Worm (Caenorhabditis elegans) whole organism, L3 larva: ENCODE measurements around the gene srx-21.
A peak's percentile ranks its signal among the peaks of the same experiment; 100 is the strongest.

Source experiments
- R02D3.7 ChIP-seq: fragments of 150-350 bp; optimal IDR thresholded peaks from 2 replicates; lab custom pipeline; 2014; ENCODE audit warnings: missing biosample characterization, missing genetic modification characterization
- ZK546.5 ChIP-seq: sonication (generic microtip); optimal IDR thresholded peaks from 2 replicates; lab custom pipeline; 2017; ENCODE audit warnings: missing biosample characterization, missing genetic modification characterization
- aly-2 ChIP-seq: fragments of 150-350 bp; optimal IDR thresholded peaks from 2 replicates; lab custom pipeline; 2014; ENCODE audit warnings: missing biosample characterization, missing genetic modification characterization
- ama-1 ChIP-seq: fragments of 150-350 bp; optimal IDR thresholded peaks from 2 replicates; lab custom pipeline; 2018
- ceh-16 ChIP-seq: sonication (generic microtip); optimal IDR thresholded peaks from 2 replicates; lab custom pipeline; 2017; ENCODE audit warnings: missing biosample characterization, missing genetic modification characterization
- ceh-28 ChIP-seq: fragments of 150-350 bp; optimal IDR thresholded peaks from 2 replicates; lab custom pipeline; 2014; ENCODE audit warnings: missing biosample characterization, missing genetic modification reagents, missing genetic modification characterization
- ceh-82 ChIP-seq: fragments of 150-350 bp; optimal IDR thresholded peaks from 2 replicates; lab custom pipeline; 2014; ENCODE audit warnings: missing biosample characterization, missing genetic modification characterization
- ceh-9 ChIP-seq: sonication (generic microtip); optimal IDR thresholded peaks from 2 replicates; lab custom pipeline; 2018; ENCODE audit warnings: missing biosample characterization, missing genetic modification characterization
- daf-12 ChIP-seq: fragments of 150-350 bp; optimal IDR thresholded peaks from 2 replicates; lab custom pipeline; 2014; ENCODE audit warnings: missing biosample characterization, missing genetic modification reagents, missing genetic modification characterization
- egl-27 ChIP-seq: sonication (generic microtip); optimal IDR thresholded peaks from 4 replicates; lab custom pipeline; 2017; ENCODE audit warnings: missing biosample characterization, missing genetic modification reagents, missing genetic modification characterization
- egl-5 ChIP-seq: fragments of 150-350 bp; optimal IDR thresholded peaks from 2 replicates; lab custom pipeline; 2017; ENCODE audit warnings: missing biosample characterization, missing genetic modification reagents, missing genetic modification characterization, inconsistent platforms
- elt-1 ChIP-seq: fragments of 150-350 bp; optimal IDR thresholded peaks from 2 replicates; lab custom pipeline; 2014; ENCODE audit warnings: missing biosample characterization, missing genetic modification characterization
- elt-2 ChIP-seq: sonication (generic microtip); optimal IDR thresholded peaks from 2 replicates; lab custom pipeline; 2016; ENCODE audit warnings: missing genetic modification reagents, mild to moderate bottlenecking, missing genetic modification characterization, missing compliant biosample characterization
- elt-3 ChIP-seq, 3 experiments: fragments of 150-350 bp in 1 of 3; sonication (generic microtip) in 2 of 3; optimal IDR thresholded peaks; 2 replicates in 2 of 3; 4 replicates in 1 of 3; lab custom pipeline; 2014 to 2017; ENCODE audit warnings: missing biosample characterization in 3 of 3, missing genetic modification characterization in 3 of 3
- eor-1 ChIP-seq, 2 experiments: fragments of 150-350 bp; optimal IDR thresholded peaks; 2 replicates each; lab custom pipeline; 2014 to 2018; ENCODE audit warnings: missing biosample characterization in 2 of 2, missing genetic modification characterization in 2 of 2
- fkh-10 ChIP-seq: sonication (generic microtip); optimal IDR thresholded peaks from 2 replicates; lab custom pipeline; 2017; ENCODE audit warnings: missing biosample characterization, missing genetic modification reagents, missing genetic modification characterization
- fkh-2 ChIP-seq: fragments of 150-350 bp; optimal IDR thresholded peaks from 2 replicates; lab custom pipeline; 2014; ENCODE audit warnings: missing biosample characterization, missing genetic modification reagents, missing genetic modification characterization
- fos-1 ChIP-seq: fragments of 150-350 bp; optimal IDR thresholded peaks from 2 replicates; lab custom pipeline; 2014; ENCODE audit warnings: missing biosample characterization, missing genetic modification characterization
- hmg-11 ChIP-seq: sonication (generic microtip); optimal IDR thresholded peaks from 2 replicates; lab custom pipeline; 2016; ENCODE audit warnings: missing genetic modification characterization, missing compliant biosample characterization
- jun-1 ChIP-seq: fragments of 150-350 bp; optimal IDR thresholded peaks from 2 replicates; lab custom pipeline; 2014; ENCODE audit warnings: missing biosample characterization, missing genetic modification reagents, missing genetic modification characterization
- lin-15B ChIP-seq: fragments of 150-350 bp; optimal IDR thresholded peaks from 2 replicates; lab custom pipeline; 2014; ENCODE audit warnings: missing biosample characterization, missing genetic modification characterization
- lin-39 ChIP-seq: fragments of 150-350 bp; optimal IDR thresholded peaks from 2 replicates; lab custom pipeline; 2018; ENCODE audit warnings: missing biosample characterization, missing genetic modification reagents, missing genetic modification characterization
- lsy-12 ChIP-seq: sonication (generic microtip); optimal IDR thresholded peaks from 2 replicates; lab custom pipeline; 2016; ENCODE audit warnings: mild to moderate bottlenecking, missing genetic modification characterization, missing compliant biosample characterization
- mdl-1 ChIP-seq: fragments of 150-350 bp; optimal IDR thresholded peaks from 2 replicates; lab custom pipeline; 2014; ENCODE audit warnings: missing biosample characterization, missing genetic modification characterization
- mml-1 ChIP-seq: fragments of 150-350 bp; sonication (generic microtip); optimal IDR thresholded peaks from 3 replicates; lab custom pipeline; 2014; ENCODE audit warnings: missing biosample characterization, missing genetic modification characterization
- nfya-1 ChIP-seq: sonication (generic microtip); optimal IDR thresholded peaks from 2 replicates; lab custom pipeline; 2017; ENCODE audit warnings: missing genetic modification characterization, mild to moderate bottlenecking, missing compliant biosample characterization, antibody characterized with exemption, moderate library complexity; ENCODE audit not compliant: insufficient read depth
- nhr-11 ChIP-seq: fragments of 150-350 bp; optimal IDR thresholded peaks from 2 replicates; lab custom pipeline; 2014; ENCODE audit warnings: missing biosample characterization, missing genetic modification characterization
- nhr-12 ChIP-seq: fragments of 150-350 bp; optimal IDR thresholded peaks from 2 replicates; lab custom pipeline; 2014; ENCODE audit warnings: missing biosample characterization, missing genetic modification characterization
- nhr-23 ChIP-seq: fragments of 150-350 bp; optimal IDR thresholded peaks from 2 replicates; lab custom pipeline; 2014; ENCODE audit warnings: missing biosample characterization, missing genetic modification reagents, missing genetic modification characterization
- nhr-237 ChIP-seq: fragments of 150-350 bp; optimal IDR thresholded peaks from 2 replicates; lab custom pipeline; 2014; ENCODE audit warnings: missing biosample characterization, missing genetic modification characterization
- nhr-25 ChIP-seq: sonication (generic microtip); optimal IDR thresholded peaks from 2 replicates; lab custom pipeline; 2017; ENCODE audit warnings: missing biosample characterization, missing genetic modification characterization
- nhr-28 ChIP-seq: fragments of 150-350 bp; optimal IDR thresholded peaks from 2 replicates; lab custom pipeline; 2014; ENCODE audit warnings: missing biosample characterization, missing genetic modification characterization
- nhr-43 ChIP-seq: sonication (generic microtip); optimal IDR thresholded peaks from 2 replicates; lab custom pipeline; 2016; ENCODE audit warnings: mild to moderate bottlenecking, missing genetic modification characterization, missing compliant biosample characterization; ENCODE audit not compliant: poor library complexity, severe bottlenecking
- nhr-67 ChIP-seq: fragments of 150-350 bp; optimal IDR thresholded peaks from 2 replicates; lab custom pipeline; 2014; ENCODE audit warnings: missing biosample characterization, missing genetic modification characterization
- nhr-76 ChIP-seq: fragments of 150-350 bp; sonication (generic microtip); optimal IDR thresholded peaks from 5 replicates; lab custom pipeline; 2014; ENCODE audit warnings: missing biosample characterization, missing genetic modification characterization
- nhr-77 ChIP-seq: fragments of 150-350 bp; optimal IDR thresholded peaks from 2 replicates; lab custom pipeline; 2014; ENCODE audit warnings: missing biosample characterization, missing genetic modification characterization
- pha-4 ChIP-seq: fragments of 150-350 bp; optimal IDR thresholded peaks from 2 replicates; lab custom pipeline; 2014; ENCODE audit warnings: missing biosample characterization, missing genetic modification reagents, missing genetic modification characterization
- pqm-1 ChIP-seq: fragments of 150-350 bp; optimal IDR thresholded peaks from 2 replicates; lab custom pipeline; 2017; ENCODE audit warnings: missing biosample characterization, missing genetic modification characterization, inconsistent platforms
- sea-2 ChIP-seq: fragments of 150-350 bp; sonication (generic microtip); optimal IDR thresholded peaks from 4 replicates; lab custom pipeline; 2014; ENCODE audit warnings: missing biosample characterization, missing genetic modification reagents, missing genetic modification characterization
- skn-1 ChIP-seq: fragments of 150-350 bp; optimal IDR thresholded peaks from 2 replicates; lab custom pipeline; 2014; ENCODE audit warnings: missing biosample characterization, missing genetic modification characterization
- snpc-4 ChIP-seq: fragments of 150-350 bp; optimal IDR thresholded peaks from 2 replicates; lab custom pipeline; 2014; ENCODE audit warnings: missing biosample characterization, missing genetic modification characterization
- tbx-2 ChIP-seq: sonication (generic microtip); optimal IDR thresholded peaks from 2 replicates; lab custom pipeline; 2016; ENCODE audit warnings: mild to moderate bottlenecking, missing genetic modification characterization, missing compliant biosample characterization
- unc-39 ChIP-seq: sonication (generic microtip); optimal IDR thresholded peaks from 4 replicates; lab custom pipeline; 2017; ENCODE audit warnings: missing biosample characterization, missing genetic modification characterization
- unc-62 ChIP-seq: fragments of 150-350 bp; sonication (generic microtip); optimal IDR thresholded peaks from 4 replicates; lab custom pipeline; 2014; ENCODE audit warnings: missing biosample characterization, missing genetic modification reagents, missing genetic modification characterization
- zag-1 ChIP-seq: fragments of 150-350 bp; optimal IDR thresholded peaks from 2 replicates; lab custom pipeline; 2014; ENCODE audit warnings: missing biosample characterization, missing genetic modification characterization
- ztf-11 ChIP-seq: fragments of 150-350 bp; optimal IDR thresholded peaks from 2 replicates; lab custom pipeline; 2014; ENCODE audit warnings: missing biosample characterization, missing genetic modification characterization
- ztf-4 ChIP-seq: fragments of 150-350 bp; optimal IDR thresholded peaks from 2 replicates; lab custom pipeline; 2014; ENCODE audit warnings: missing biosample characterization, missing genetic modification characterization

The srx-21 gene

ce11 chrV:676550-677084 lies at the start of gene srx-21, which contains the start of gene fbxa-72:
Gene srx-21, plus strand, starts transcription at chrV:677034.
Gene fbxa-72, minus strand, starts transcription at chrV:676753.
- TF ChIP-seq zag-1 (tag; lab: Kevin White, UChicago) = no peak
- TF ChIP-seq lin-39 = no peak
- no peak for TF ChIP-seq ZK546.5 (tag; lab: Kevin White, UChicago)
- no peak for TF ChIP-seq nhr-67 (tag; lab: Kevin White, UChicago)
- TF ChIP-seq ceh-9 (tag; lab: Kevin White, UChicago) = no peak
- no peak for TF ChIP-seq elt-3 (tag; optimal IDR thresholded peaks at IDR 0.05; lab: Kevin White, UChicago)
- no peak for TF ChIP-seq lsy-12 (tag; lab: Kevin White, UChicago)
- TF ChIP-seq skn-1 (tag; lab: Kevin White, UChicago) = no peak
- no peak for TF ChIP-seq fkh-2 (tag; lab: Kevin White, UChicago)
- TF ChIP-seq R02D3.7 = no peak
- peak; percentile 21 for TF ChIP-seq lin-15B (tag; lab: Kevin White, UChicago)
- no peak for TF ChIP-seq tbx-2 (tag; lab: Kevin White, UChicago)
- TF ChIP-seq eor-1 (tag; optimal IDR thresholded peaks at IDR 0.05; lab: Kevin White, UChicago) = no peak
- no peak for TF ChIP-seq elt-1 (tag; lab: Kevin White, UChicago)
- TF ChIP-seq pha-4 (tag; lab: Kevin White, UChicago) = no peak
- TF ChIP-seq sea-2 (GFP tag; lab: Kevin White, UChicago) = no peak
- TF ChIP-seq fos-1 = no peak
- TF ChIP-seq nhr-28 (tag; lab: Kevin White, UChicago) = no peak
- TF ChIP-seq nhr-43 = peak; percentile 60
- TF ChIP-seq mml-1 (tag; lab: Kevin White, UChicago) = no peak
- no peak for TF ChIP-seq jun-1 (tag; lab: Kevin White, UChicago)
- no peak for TF ChIP-seq ceh-82 (tag; lab: Kevin White, UChicago)
- TF ChIP-seq nhr-25 (tag; lab: Kevin White, UChicago) = peak; percentile 36
- TF ChIP-seq nhr-237 (tag; lab: Kevin White, UChicago) = no peak
- TF ChIP-seq pqm-1 (tag; lab: Kevin White, UChicago) = no peak
- TF ChIP-seq nhr-23 (tag; lab: Kevin White, UChicago) = peak; percentile 62
- TF ChIP-seq egl-5 (tag; lab: Kevin White, UChicago) = no peak
- no peak for TF ChIP-seq unc-39
- no peak for TF ChIP-seq ama-1
- no peak for TF ChIP-seq mdl-1
- TF ChIP-seq nhr-77 = no peak
- TF ChIP-seq nhr-12 (tag; lab: Kevin White, UChicago) = no peak
- TF ChIP-seq fkh-10 (GFP tag; lab: Kevin White, UChicago) = no peak
- no peak for TF ChIP-seq ztf-4
- peak; percentile 12 for TF ChIP-seq snpc-4 (tag; lab: Kevin White, UChicago)
- TF ChIP-seq daf-12 = no peak
- no peak for TF ChIP-seq nhr-11 (tag; lab: Kevin White, UChicago)
- no peak for TF ChIP-seq unc-62 (GFP tag; lab: Kevin White, UChicago)
- no peak for TF ChIP-seq nfya-1 (tag; lab: Kevin White, UChicago)
- no peak for TF ChIP-seq ceh-16
- no peak for TF ChIP-seq hmg-11 (tag; lab: Kevin White, UChicago)
- TF ChIP-seq elt-2 (tag; lab: Kevin White, UChicago) = peak; percentile 28
- no peak for TF ChIP-seq aly-2 (tag; lab: Kevin White, UChicago)
- TF ChIP-seq ztf-11 (tag; lab: Kevin White, UChicago) = no peak
- no peak for TF ChIP-seq egl-27 (tag; lab: Kevin White, UChicago)
- TF ChIP-seq ceh-28 (tag; lab: Kevin White, UChicago) = peak; percentile 30
- no peak for TF ChIP-seq nhr-76 (tag; lab: Kevin White, UChicago)
